Fruit fly (Drosophila melanogaster) whole organism, embryonic: Measurements from ENCODE around the gene Fic.

Experiments
- BEAF-32 ChIP-seq: fragments of 200-800 bp; sonication (Bioruptor generic); optimal IDR thresholded peaks from 3 replicates; lab custom pipeline; 2017; ENCODE audit warnings: missing biosample characterization, missing genetic modification characterization, mild to moderate bottlenecking, moderate library complexity, missing genetic modification reagents
- CG11695 ChIP-seq: fragments of 200-800 bp; sonication (Bioruptor generic); IDR thresholded peaks from 3 replicates; pipeline ENCODE4 v1.3.6; 2022; ENCODE audit warnings: missing biosample characterization, missing genetic modification characterization
- CG12219 ChIP-seq: fragments of 200-800 bp; sonication (Bioruptor generic); optimal IDR thresholded peaks from 3 replicates; lab custom pipeline; 2018; ENCODE audit warnings: missing biosample characterization, mild to moderate bottlenecking, missing genetic modification characterization
- CG13624 ChIP-seq: fragments of 200-800 bp; sonication (Bioruptor generic); optimal IDR thresholded peaks from 2 replicates; lab custom pipeline; 2016; ENCODE audit warnings: missing biosample characterization, missing genetic modification characterization
- CG15269 ChIP-seq: fragments of 200-800 bp; sonication (Bioruptor generic); optimal IDR thresholded peaks from 2 replicates; lab custom pipeline; 2018; ENCODE audit warnings: missing biosample characterization, mild to moderate bottlenecking, missing genetic modification characterization, moderate library complexity
- CG1603 ChIP-seq: fragments of 200-800 bp; sonication (Bioruptor generic); optimal IDR thresholded peaks from 2 replicates; lab custom pipeline; 2019; ENCODE audit warnings: missing biosample characterization, mild to moderate bottlenecking, missing genetic modification characterization, moderate library complexity
- CG1647 ChIP-seq: fragments of 200-800 bp; sonication (Bioruptor generic); optimal IDR thresholded peaks from 3 replicates; lab custom pipeline; 2016; ENCODE audit warnings: missing biosample characterization, missing genetic modification characterization
- CG2678 ChIP-seq: fragments of 200-800 bp; sonication (Bioruptor generic); optimal IDR thresholded peaks from 3 replicates; lab custom pipeline; 2019; ENCODE audit warnings: missing biosample characterization, mild to moderate bottlenecking, missing genetic modification characterization, moderate library complexity
- CG2875 ChIP-seq: fragments of 200-800 bp; sonication (Bioruptor generic); optimal IDR thresholded peaks from 2 replicates; lab custom pipeline; 2017; ENCODE audit warnings: missing biosample characterization, mild to moderate bottlenecking, missing genetic modification characterization, missing genetic modification reagents
- CG32532 ChIP-seq: fragments of 200-800 bp; sonication (Bioruptor generic); IDR thresholded peaks from 2 replicates; pipeline ENCODE4 v1.3.6; 2022; ENCODE audit warnings: missing biosample characterization, missing genetic modification characterization
- CG3281 ChIP-seq: fragments of 200-800 bp; sonication (Bioruptor generic); optimal IDR thresholded peaks from 3 replicates; lab custom pipeline; 2017; ENCODE audit warnings: missing biosample characterization, mild to moderate bottlenecking, missing genetic modification characterization
- CG34376 ChIP-seq: fragments of 200-800 bp; sonication (Bioruptor generic); optimal IDR thresholded peaks from 2 replicates; lab custom pipeline; 2018; ENCODE audit warnings: missing biosample characterization, mild to moderate bottlenecking, missing genetic modification characterization
- CG6254 ChIP-seq: fragments of 200-800 bp; sonication (Bioruptor generic); optimal IDR thresholded peaks from 3 replicates; lab custom pipeline; 2017; ENCODE audit warnings: mild to moderate bottlenecking, missing biosample characterization, missing genetic modification reagents, missing genetic modification characterization
- CG6272 ChIP-seq: fragments of 200-800 bp; sonication (Bioruptor generic); IDR thresholded peaks from 2 replicates; pipeline ENCODE4 v1.3.6; 2022; ENCODE audit warnings: missing biosample characterization, missing genetic modification characterization
- CG6689 ChIP-seq: fragments of 200-800 bp; sonication (Bioruptor generic); IDR thresholded peaks from 2 replicates; pipeline ENCODE4 v1.3.6; 2022; ENCODE audit warnings: missing biosample characterization, missing genetic modification characterization
- CG7271 ChIP-seq: fragments of 200-800 bp; sonication (Bioruptor generic); optimal IDR thresholded peaks from 2 replicates; lab custom pipeline; 2018; ENCODE audit warnings: missing biosample characterization, mild to moderate bottlenecking, missing genetic modification characterization, moderate library complexity
- CG7745 ChIP-seq: fragments of 200-800 bp; sonication (Bioruptor generic); optimal IDR thresholded peaks from 2 replicates; lab custom pipeline; 2018; ENCODE audit warnings: missing biosample characterization, mild to moderate bottlenecking, missing genetic modification characterization, moderate library complexity
- CG7839 ChIP-seq: fragments of 200-800 bp; sonication (Bioruptor generic); optimal IDR thresholded peaks from 3 replicates; lab custom pipeline; 2018; ENCODE audit warnings: missing biosample characterization, mild to moderate bottlenecking, missing genetic modification characterization, moderate library complexity
- CHES-1-like ChIP-seq: fragments of 200-800 bp; sonication (Bioruptor generic); optimal IDR thresholded peaks from 2 replicates; lab custom pipeline; 2016; ENCODE audit warnings: missing biosample characterization, missing genetic modification characterization
- Camta ChIP-seq: fragments of 200-800 bp; sonication (Bioruptor generic); optimal IDR thresholded peaks from 2 replicates; lab custom pipeline; 2016; ENCODE audit warnings: missing biosample characterization, missing genetic modification characterization
- CrebB ChIP-seq: fragments of 200-800 bp; sonication (Bioruptor generic); optimal IDR thresholded peaks from 3 replicates; lab custom pipeline; 2018; ENCODE audit warnings: missing biosample characterization, mild to moderate bottlenecking, missing genetic modification characterization
- Hr78 ChIP-seq, 2 experiments: fragments of 200-800 bp in 1 of 2; fragments of >200 bp in 1 of 2; sonication (Bioruptor generic) in 1 of 2; optimal IDR thresholded peaks; 2 replicates each; lab custom pipeline; 2017 to 2019; ENCODE audit warnings: missing biosample characterization in 2 of 2, missing genetic modification characterization in 2 of 2, mild to moderate bottlenecking in 1 of 2, moderate library complexity in 1 of 2
- MESR4 ChIP-seq: fragments of 200-800 bp; sonication (Bioruptor generic); optimal IDR thresholded peaks from 2 replicates; lab custom pipeline; 2018; ENCODE audit warnings: missing biosample characterization, mild to moderate bottlenecking, missing genetic modification characterization, moderate library complexity
- Nf-YA ChIP-seq: fragments of 200-800 bp; sonication (Bioruptor generic); IDR thresholded peaks from 2 replicates; pipeline ENCODE4 v1.3.6; 2022; ENCODE audit warnings: missing biosample characterization, missing genetic modification characterization
- Nf-YC ChIP-seq: fragments of 200-800 bp; optimal IDR thresholded peaks from 3 replicates; lab custom pipeline; 2019; ENCODE audit warnings: missing biosample characterization, mild to moderate bottlenecking, missing genetic modification characterization, moderate library complexity
- NfI ChIP-seq: fragments of 200-800 bp; sonication (Bioruptor generic); optimal IDR thresholded peaks from 3 replicates; lab custom pipeline; 2018; ENCODE audit warnings: missing biosample characterization, mild to moderate bottlenecking, missing genetic modification characterization, moderate library complexity
- Opbp ChIP-seq: fragments of 200-800 bp; sonication (Bioruptor generic); IDR thresholded peaks from 3 replicates; pipeline ENCODE4 v1.3.6; 2022; ENCODE audit warnings: missing biosample characterization, missing genetic modification characterization; ENCODE audit not compliant: partially characterized antibody
- Pdp1 ChIP-seq, 2 experiments: fragments of 200-800 bp; sonication (Bioruptor generic); optimal IDR thresholded peaks; 3 replicates each; lab custom pipeline; 2016; ENCODE audit warnings: missing biosample characterization in 2 of 2, missing genetic modification characterization in 2 of 2, mild to moderate bottlenecking in 1 of 2, moderate library complexity in 1 of 2
- Ravus ChIP-seq: fragments of 200-800 bp; sonication (Bioruptor generic); IDR thresholded peaks from 2 replicates; pipeline ENCODE4 v1.3.6; 2022; ENCODE audit warnings: missing biosample characterization, missing genetic modification characterization
- Ssrp ChIP-seq: fragments of 200-800 bp; sonication (Bioruptor generic); optimal IDR thresholded peaks from 2 replicates; lab custom pipeline; 2018; ENCODE audit warnings: missing biosample characterization, mild to moderate bottlenecking, missing genetic modification characterization, moderate library complexity
- aop ChIP-seq: fragments of 200-800 bp; sonication (Bioruptor generic); IDR thresholded peaks from 2 replicates; pipeline ENCODE4 v1.3.6; 2022; ENCODE audit warnings: missing biosample characterization, missing genetic modification characterization
- bigmax ChIP-seq: fragments of 200-800 bp; sonication (Bioruptor generic); optimal IDR thresholded peaks from 2 replicates; lab custom pipeline; 2018; ENCODE audit warnings: missing biosample characterization, mild to moderate bottlenecking, missing genetic modification characterization
- bsh ChIP-seq, 2 experiments: fragments of 200-800 bp; sonication (Bioruptor generic); optimal IDR thresholded peaks; 2 replicates each; lab custom pipeline; 2017 to 2018; ENCODE audit warnings: mild to moderate bottlenecking in 2 of 2, missing biosample characterization in 2 of 2, missing genetic modification characterization in 2 of 2, moderate library complexity in 1 of 2
- gfzf ChIP-seq: fragments of 200-800 bp; sonication (Bioruptor generic); optimal IDR thresholded peaks from 2 replicates; lab custom pipeline; 2016; ENCODE audit warnings: missing biosample characterization, mild to moderate bottlenecking, missing genetic modification characterization, moderate library complexity
- mirr ChIP-seq: fragments of 200-800 bp; sonication (Bioruptor generic); optimal IDR thresholded peaks from 3 replicates; lab custom pipeline; 2018; ENCODE audit warnings: missing biosample characterization, mild to moderate bottlenecking, missing genetic modification characterization
- nom ChIP-seq: fragments of 200-800 bp; sonication (Bioruptor generic); optimal IDR thresholded peaks from 2 replicates; lab custom pipeline; 2017; ENCODE audit warnings: missing biosample characterization, missing genetic modification characterization, mild to moderate bottlenecking, moderate library complexity, missing genetic modification reagents
- pb ChIP-seq: fragments of 200-800 bp; sonication (Bioruptor generic); optimal IDR thresholded peaks from 3 replicates; lab custom pipeline; 2016; ENCODE audit warnings: missing biosample characterization, missing genetic modification characterization
- pros ChIP-seq: fragments of 200-800 bp; sonication (Bioruptor generic); optimal IDR thresholded peaks from 3 replicates; lab custom pipeline; 2019; ENCODE audit warnings: missing biosample characterization, mild to moderate bottlenecking, missing genetic modification characterization, moderate library complexity
- row ChIP-seq: fragments of 200-800 bp; sonication (Bioruptor generic); IDR thresholded peaks from 3 replicates; pipeline ENCODE4 v1.3.6; 2022; ENCODE audit warnings: missing biosample characterization, missing genetic modification characterization
- sd ChIP-seq: fragments of 200-800 bp; sonication (Bioruptor generic); optimal IDR thresholded peaks from 3 replicates; lab custom pipeline; 2018; ENCODE audit warnings: missing biosample characterization, mild to moderate bottlenecking, missing genetic modification characterization, moderate library complexity
- sens-2 ChIP-seq: fragments of 200-800 bp; sonication (Bioruptor generic); IDR thresholded peaks from 2 replicates; pipeline ENCODE4 v1.3.6; 2022; ENCODE audit warnings: missing biosample characterization, missing genetic modification characterization
- sob ChIP-seq: fragments of 200-800 bp; sonication (Bioruptor generic); IDR thresholded peaks from 2 replicates; pipeline ENCODE4 v1.3.6; 2022; ENCODE audit warnings: missing biosample characterization, missing genetic modification characterization
- sqz ChIP-seq: fragments of 200-800 bp; sonication (Bioruptor generic); optimal IDR thresholded peaks from 3 replicates; lab custom pipeline; 2018; ENCODE audit warnings: missing biosample characterization, mild to moderate bottlenecking, missing genetic modification characterization
- sug ChIP-seq: fragments of 200-800 bp; optimal IDR thresholded peaks from 2 replicates; lab custom pipeline; 2019; ENCODE audit warnings: missing biosample characterization, mild to moderate bottlenecking, missing genetic modification characterization, moderate library complexity
- tio ChIP-seq: fragments of 200-800 bp; sonication (Bioruptor generic); optimal IDR thresholded peaks from 2 replicates; lab custom pipeline; 2017; ENCODE audit warnings: missing biosample characterization, missing genetic modification characterization, inconsistent platforms
- vvl ChIP-seq: fragments of 200-800 bp; sonication (Bioruptor generic); IDR thresholded peaks from 2 replicates; pipeline ENCODE4 v1.3.6; 2022; ENCODE audit warnings: missing biosample characterization, missing genetic modification characterization
- zfh1 ChIP-seq: fragments of 200-800 bp; sonication (Bioruptor generic); IDR thresholded peaks from 3 replicates; pipeline ENCODE4 v1.3.6; 2022; ENCODE audit warnings: missing biosample characterization, missing genetic modification characterization

The Fic gene

DNA sequence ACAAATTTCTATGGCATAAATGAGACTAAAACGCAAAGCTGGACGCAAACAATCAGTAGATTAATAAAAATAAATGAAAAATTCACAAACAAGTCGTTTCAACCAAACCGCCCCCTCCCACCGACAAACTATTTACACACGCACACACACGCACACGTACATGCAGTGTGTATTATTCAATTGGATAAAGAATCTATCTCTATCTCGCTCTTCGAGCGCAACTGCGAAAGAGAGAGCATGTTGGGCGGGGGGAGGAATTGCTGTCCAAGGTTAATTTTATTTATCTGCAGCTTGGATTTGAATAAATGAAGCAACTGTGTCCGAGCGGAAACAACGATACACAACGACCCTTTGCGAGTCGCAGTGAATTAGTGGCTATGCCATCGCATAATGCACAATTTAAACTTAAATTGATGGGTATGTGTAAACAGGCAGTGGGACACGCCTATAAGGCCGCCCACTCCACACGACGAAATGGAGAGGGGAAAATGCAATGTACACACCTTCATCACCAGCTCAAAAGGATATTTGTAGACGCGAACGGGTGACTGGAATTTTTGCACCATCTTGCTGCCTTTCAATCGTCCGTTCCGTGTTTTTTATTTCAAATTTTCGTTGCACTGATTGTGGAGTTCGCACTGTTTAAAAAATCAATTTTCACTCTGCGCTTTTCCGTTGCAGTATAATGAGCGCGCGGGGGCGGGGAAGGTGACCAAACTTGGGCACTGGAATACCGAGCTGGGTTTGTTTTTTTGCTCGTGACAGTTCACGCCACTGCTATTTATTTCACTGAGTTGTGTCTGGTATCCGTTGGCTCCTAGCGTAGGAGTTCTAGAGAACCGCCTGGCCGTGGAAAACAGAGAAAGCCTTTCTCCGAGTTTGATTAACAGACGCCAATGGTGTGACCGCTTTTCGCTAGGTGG lies 31.2 kb downstream of the Fic start, which contains the start of gene retm (continued):
- no peak for TF ChIP-seq sqz (GFP tag; lab: Kevin White, UChicago)
- no peak for TF ChIP-seq CG6272 (GFP tag; lab: Robert Waterston, UW)
- peak; percentile 3 for TF ChIP-seq CG3281 (GFP tag; lab: Kevin White, UChicago)
- TF ChIP-seq CG7745 (tag; lab: Kevin White, UChicago): peak; percentile 57
- TF ChIP-seq CG7839: peak; percentile 1
- TF ChIP-seq Camta (GFP tag; lab: Kevin White, UChicago): no peak
- peak; percentile 19 for TF ChIP-seq CG2678
- TF ChIP-seq CrebB (tag; lab: Kevin White, UChicago): peak; percentile 14
- no peak for TF ChIP-seq pb (GFP tag; lab: Kevin White, UChicago)
- TF ChIP-seq CG34376: peak; percentile 2
- TF ChIP-seq Ssrp (tag; lab: Kevin White, UChicago): peak; percentile 1
- no peak for TF ChIP-seq aop (GFP tag; lab: Robert Waterston, UW)
- TF ChIP-seq CG11695: 0 out of 3 replicates have a peak, but pooled peaks have one; percentile 13
- peak; percentile 28; the same call in 1 of the 3 replicates for TF ChIP-seq Opbp (GFP tag; lab: Robert Waterston, UW)
- TF ChIP-seq pros: peak; percentile 58
- no peak for TF ChIP-seq tio (GFP tag; lab: Kevin White, UChicago)
- peak; percentile 57 for TF ChIP-seq MESR4 (GFP tag; lab: Kevin White, UChicago)
- peak; percentile 37 for TF ChIP-seq CG12219 (GFP tag; lab: Kevin White, UChicago)
- no peak for TF ChIP-seq BEAF-32 (GFP tag; lab: Kevin White, UChicago)
- peak; percentile 88 for TF ChIP-seq Nf-YC (tag; lab: Kevin White, UChicago)
- peak; percentile 9 for TF ChIP-seq NfI (GFP tag; lab: Kevin White, UChicago)
- no peak for TF ChIP-seq CG13624 (GFP tag; lab: Kevin White, UChicago)
- TF ChIP-seq zfh1 (GFP tag; lab: Robert Waterston, UW): no peak
- TF ChIP-seq CG6689 (GFP tag; lab: Robert Waterston, UW): no peak
- TF ChIP-seq row (GFP tag; lab: Robert Waterston, UW): no peak
- TF ChIP-seq vvl (GFP tag; lab: Robert Waterston, UW): peak; percentile 42; the same call in 1 of the 2 replicates
- TF ChIP-seq nom (GFP tag; lab: Kevin White, UChicago): peak; percentile 54
- TF ChIP-seq Ravus (GFP tag; lab: Robert Waterston, UW): no peak
- no peak for TF ChIP-seq gfzf
- peak; percentile 4 for TF ChIP-seq sug (tag; lab: Kevin White, UChicago)
- no peak for TF ChIP-seq sens-2 (GFP tag; lab: Robert Waterston, UW)
- peak; percentile 25; the same call in 1 of the 2 replicates for TF ChIP-seq CG32532 (GFP tag; lab: Robert Waterston, UW)
- TF ChIP-seq CHES-1-like (GFP tag; lab: Kevin White, UChicago): no peak
- TF ChIP-seq CG15269 (tag; lab: Kevin White, UChicago): no peak
- peak; percentile 71 for TF ChIP-seq sd (tag; lab: Kevin White, UChicago)
- TF ChIP-seq CG7271 (tag; lab: Kevin White, UChicago): peak; percentile 20
- TF ChIP-seq mirr (GFP tag; lab: Kevin White, UChicago): peak; percentile 53
- no peak for TF ChIP-seq Hr78 (GFP tag; optimal IDR thresholded peaks at IDR 0.05; lab: Kevin White, UChicago)
- peak; percentile 30; the same call in 1 of the 2 replicates for TF ChIP-seq sob (GFP tag; lab: Robert Waterston, UW)
- no peak for TF ChIP-seq Nf-YA (GFP tag; lab: Robert Waterston, UW)
- no peak for TF ChIP-seq CG1647 (GFP tag; lab: Kevin White, UChicago)
- no peak for TF ChIP-seq bsh (GFP tag; optimal IDR thresholded peaks at IDR 0.05; lab: Kevin White, UChicago)
- TF ChIP-seq Pdp1 (GFP tag; optimal IDR thresholded peaks at IDR 0.05; lab: Kevin White, UChicago): peak in 1 of 2 experiments; percentile 92
- no peak for TF ChIP-seq CG6254 (GFP tag; lab: Kevin White, UChicago)
- peak; percentile 52 for TF ChIP-seq bigmax (GFP tag; lab: Kevin White, UChicago)
- peak; percentile 7 for TF ChIP-seq CG2875 (GFP tag; lab: Kevin White, UChicago)
- TF ChIP-seq CG1603 (tag; lab: Kevin White, UChicago): peak; percentile 10
